Fruit fly (Drosophila melanogaster) whole organism, embryonic: ENCODE data around the gene Patr-1.

Experiments
- C15 ChIP-seq: fragments of 200-800 bp; sonication (Bioruptor generic); IDR thresholded peaks from 3 replicates; pipeline ENCODE4 v1.3.6; 2022; ENCODE audit warnings: missing biosample characterization, missing genetic modification characterization
- CG13624 ChIP-seq: fragments of 200-800 bp; sonication (Bioruptor generic); optimal IDR thresholded peaks from 2 replicates; lab custom pipeline; 2016; ENCODE audit warnings: missing biosample characterization, missing genetic modification characterization
- CG17912 ChIP-seq: fragments of 200-800 bp; sonication (Bioruptor generic); optimal IDR thresholded peaks from 2 replicates; lab custom pipeline; 2018; ENCODE audit warnings: missing biosample characterization, mild to moderate bottlenecking, missing genetic modification characterization
- CG31365 ChIP-seq: fragments of 200-800 bp; sonication (Bioruptor generic); optimal IDR thresholded peaks from 2 replicates; lab custom pipeline; 2018; ENCODE audit warnings: missing biosample characterization, mild to moderate bottlenecking, missing genetic modification characterization
- CG5180 ChIP-seq: fragments of 200-800 bp; sonication (Bioruptor generic); optimal IDR thresholded peaks from 3 replicates; lab custom pipeline; 2017; ENCODE audit warnings: missing biosample characterization, missing genetic modification characterization, mild to moderate bottlenecking, moderate library complexity, missing genetic modification reagents
- CG7357 ChIP-seq: fragments of 200-800 bp; sonication (Bioruptor generic); IDR thresholded peaks from 3 replicates; pipeline ENCODE4 v1.3.6; 2022; ENCODE audit warnings: missing biosample characterization, missing genetic modification characterization
- HHEX ChIP-seq: fragments of 200-800 bp; sonication (Bioruptor generic); optimal IDR thresholded peaks from 3 replicates; lab custom pipeline; 2017; ENCODE audit warnings: missing biosample characterization, mild to moderate bottlenecking, missing genetic modification characterization, missing genetic modification reagents
- Sry-δ ChIP-seq: fragments of 200-800 bp; sonication (Bioruptor generic); optimal IDR thresholded peaks from 2 replicates; lab custom pipeline; 2016; ENCODE audit warnings: missing biosample characterization, missing genetic modification characterization
- cad ChIP-seq: fragments of >200 bp; optimal IDR thresholded peaks from 2 replicates; lab custom pipeline; 2017; ENCODE audit warnings: missing biosample characterization, missing genetic modification characterization
- gcm2 ChIP-seq: fragments of 200-800 bp; sonication (Bioruptor generic); optimal IDR thresholded peaks from 2 replicates; lab custom pipeline; 2016; ENCODE audit warnings: missing biosample characterization, missing genetic modification characterization
- hb ChIP-seq: fragments of 200-800 bp; sonication (Bioruptor generic); IDR thresholded peaks from 3 replicates; pipeline ENCODE4 v1.3.6; 2022; ENCODE audit warnings: missing biosample characterization, missing genetic modification characterization; ENCODE audit not compliant: partially characterized antibody
- jing ChIP-seq: fragments of 200-800 bp; sonication (Bioruptor generic); optimal IDR thresholded peaks from 2 replicates; lab custom pipeline; 2018; ENCODE audit warnings: missing biosample characterization, mild to moderate bottlenecking, missing genetic modification characterization
- pita ChIP-seq: fragments of 200-800 bp; sonication (Bioruptor generic); optimal IDR thresholded peaks from 2 replicates; lab custom pipeline; 2017; ENCODE audit warnings: missing biosample characterization, mild to moderate bottlenecking, missing genetic modification characterization
- sna ChIP-seq: fragments of 200-800 bp; sonication (Bioruptor generic); IDR thresholded peaks from 2 replicates; pipeline ENCODE4 v1.3.6; 2022; ENCODE audit warnings: missing biosample characterization, missing genetic modification characterization; ENCODE audit not compliant: partially characterized antibody

DNA sequence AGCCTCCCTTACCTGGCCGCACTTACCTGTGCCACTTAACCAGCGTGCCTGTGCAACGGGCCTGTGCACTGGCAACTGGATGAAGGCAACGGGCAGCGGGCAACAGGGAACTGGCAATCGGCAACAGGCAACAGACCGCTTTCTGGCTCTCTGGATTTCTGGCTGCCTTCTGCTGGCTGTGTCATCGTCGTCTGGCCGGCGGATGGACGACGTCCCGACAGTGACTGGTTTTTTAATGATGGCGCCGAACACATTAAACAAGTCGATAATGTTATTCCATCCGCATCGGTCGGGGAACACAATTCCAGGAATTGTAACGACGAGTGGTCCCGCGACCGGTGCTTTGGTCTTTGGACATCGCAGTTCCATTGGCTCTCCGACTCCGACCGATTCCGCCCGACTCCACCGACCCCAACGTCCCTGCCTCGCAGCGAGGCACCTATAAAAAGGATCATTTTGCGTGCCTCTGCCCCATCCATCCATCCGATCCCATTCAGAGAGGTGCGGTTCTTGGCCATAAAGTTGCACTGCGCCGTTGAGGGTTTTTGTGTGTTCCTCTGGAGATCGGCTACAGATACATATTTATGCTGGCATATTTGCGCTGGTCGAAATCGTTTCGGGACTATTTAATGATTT lies 18.5 kb downstream of the Patr-1 start:
- TF ChIP-seq CG5180 = no peak
- no peak for TF ChIP-seq CG13624
- TF ChIP-seq jing (GFP tag; lab: Kevin White, UChicago) = no peak
- no peak for TF ChIP-seq gcm2 (GFP tag; lab: Kevin White, UChicago)
- TF ChIP-seq C15 = no peak
- TF ChIP-seq HHEX (GFP tag; lab: Kevin White, UChicago) = no peak
- no peak for TF ChIP-seq CG31365 (tag; lab: Kevin White, UChicago)
- no peak for TF ChIP-seq CG7357 (GFP tag; lab: Robert Waterston, UW)
- no peak for TF ChIP-seq pita (GFP tag; lab: Kevin White, UChicago)
- no peak for TF ChIP-seq sna
- TF ChIP-seq Sry-δ = no peak
- no peak for TF ChIP-seq hb (GFP tag; lab: Robert Waterston, UW)
- no peak for TF ChIP-seq CG17912
- TF ChIP-seq cad (GFP tag; lab: Kevin White, UChicago) = no peak
